Worm (Caenorhabditis elegans): ENCODE data around the gene F17C8.3.

Gene F17C8.3

DNA sequence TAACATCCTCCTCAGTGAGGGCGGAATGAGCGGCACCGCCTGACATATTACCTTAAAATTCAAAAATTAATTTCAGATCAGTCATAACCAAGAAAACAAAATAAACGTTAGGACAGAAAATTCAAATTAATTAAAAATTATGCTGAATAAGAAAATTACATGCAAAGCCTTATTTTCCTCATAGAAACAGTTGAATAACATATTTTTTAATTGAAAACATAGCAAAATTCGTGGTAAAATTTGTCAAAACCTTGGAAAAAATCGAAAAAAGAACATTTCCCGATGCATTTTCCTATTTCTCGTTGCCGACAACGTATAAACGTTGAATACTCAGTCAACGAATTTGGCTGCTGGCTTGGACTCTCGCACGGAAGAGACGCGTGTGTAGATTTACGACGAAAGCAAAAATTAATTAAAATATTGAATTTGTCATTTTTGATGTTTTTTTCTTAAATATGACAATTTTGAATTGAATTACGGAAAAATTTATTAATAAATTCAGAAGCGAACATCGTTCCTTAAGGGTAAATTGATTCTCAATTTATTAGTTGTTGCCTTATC is 22.3 kb downstream of the F17C8.3 start, which contains the start of the genes rps-0 and rbg-3 (continued):
- TF ChIP-seq aly-2 (tag; optimal IDR thresholded peaks at IDR 0.05) (no peak), ztf-4 (tag; optimal IDR thresholded peaks at IDR 0.05) (peak; percentile 80), unc-62 (GFP tag; optimal IDR thresholded peaks at IDR 0.05) (peak; percentile 28), ZK546.5 (tag; optimal IDR thresholded peaks at IDR 0.05) (peak; percentile 73), R02D3.7 (tag; optimal IDR thresholded peaks at IDR 0.05) (peak; percentile 97), nhr-12 (tag; optimal IDR thresholded peaks at IDR 0.05) (no peak)

DNA sequence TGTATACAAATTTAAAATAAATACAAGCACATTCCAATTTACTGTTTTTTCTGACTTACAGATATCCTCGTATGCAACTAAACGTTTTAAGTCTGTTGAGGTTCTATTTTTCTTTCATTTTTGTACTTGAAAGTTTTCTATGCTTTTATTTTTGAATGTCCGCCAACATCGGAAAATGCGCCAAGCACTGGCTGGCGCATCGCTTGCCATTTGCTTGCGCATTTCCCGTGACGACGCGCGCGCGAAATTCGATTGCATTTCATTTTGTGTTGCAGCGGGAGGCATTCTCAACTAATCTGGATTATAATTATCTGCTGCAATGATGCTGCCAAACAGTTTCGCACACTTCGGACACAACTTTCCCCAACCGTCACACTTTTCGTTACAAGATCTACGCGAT is 25.2 kb downstream of the F17C8.3 start, which contains the start of gene fbxl-2:
Gene fbxl-2, plus strand, starts transcription at position 278 of the 400 bp plus-strand sequence.
- TF ChIP-seq ZK546.5 (tag; optimal IDR thresholded peaks at IDR 0.05): peak; percentile 76
- TF ChIP-seq lin-39 (tag; optimal IDR thresholded peaks at IDR 0.05): no peak
- peak; percentile 98 for TF ChIP-seq C34F6.9 (tag; optimal IDR thresholded peaks at IDR 0.05)
- peak; percentile 98 for TF ChIP-seq unc-55 (GFP tag; optimal IDR thresholded peaks at IDR 0.05)
- peak; percentile 95 to 97 for TF ChIP-seq lsy-2 (tag; optimal IDR thresholded peaks at IDR 0.05)
- peak; percentile 93 for TF ChIP-seq F13H6.1 (tag; optimal IDR thresholded peaks at IDR 0.05)
- peak; percentile 91 for TF ChIP-seq mab-5 (tag; optimal IDR thresholded peaks at IDR 0.05)
- peak; percentile 74 for TF ChIP-seq nhr-6 (tag; optimal IDR thresholded peaks at IDR 0.05)
- TF ChIP-seq Y55F3AM.14 (GFP tag; optimal IDR thresholded peaks at IDR 0.05): peak; percentile 81
- TF ChIP-seq elt-3 (tag; optimal IDR thresholded peaks at IDR 0.05): no peak
- TF ChIP-seq snpc-4 (tag; optimal IDR thresholded peaks at IDR 0.05): peak; percentile 83
- TF ChIP-seq zag-1 (tag; optimal IDR thresholded peaks at IDR 0.05): peak; percentile 87
- peak; percentile 66 for TF ChIP-seq nhr-77 (tag; optimal IDR thresholded peaks at IDR 0.05)
- peak; percentile 88 for TF ChIP-seq R02D3.7 (tag; optimal IDR thresholded peaks at IDR 0.05)
- peak; percentile 95 for TF ChIP-seq nhr-25 (tag; optimal IDR thresholded peaks at IDR 0.05)
- TF ChIP-seq unc-39 (tag; optimal IDR thresholded peaks at IDR 0.05): no peak
- TF ChIP-seq peb-1 (tag; optimal IDR thresholded peaks at IDR 0.05): no peak
- TF ChIP-seq nhr-21 (tag; optimal IDR thresholded peaks at IDR 0.05): peak; percentile 95
- TF ChIP-seq nhr-237 (tag; optimal IDR thresholded peaks at IDR 0.05): peak; percentile 72
- no peak for TF ChIP-seq dmd-4 (tag; optimal IDR thresholded peaks at IDR 0.05)
- peak; percentile 97 for TF ChIP-seq sma-3 (GFP tag; optimal IDR thresholded peaks at IDR 0.05)
- peak; percentile 84 for TF ChIP-seq egl-27 (tag; optimal IDR thresholded peaks at IDR 0.05)
- TF ChIP-seq mdl-1 (tag; optimal IDR thresholded peaks at IDR 0.05): peak in 1 of 2 experiments; percentile 71
- no peak for TF ChIP-seq ztf-1 (GFP tag; conservative IDR thresholded peaks at IDR 0.05)
- no peak for TF ChIP-seq alr-1 (tag; optimal IDR thresholded peaks at IDR 0.05)
- peak; percentile 89 for TF ChIP-seq ceh-16 (tag; optimal IDR thresholded peaks at IDR 0.05)
- peak; percentile 96 for TF ChIP-seq lin-13 (GFP tag; optimal IDR thresholded peaks at IDR 0.05)
- TF ChIP-seq fos-1 (tag; optimal IDR thresholded peaks at IDR 0.05): peak; percentile 88
- TF ChIP-seq ama-1 (optimal IDR thresholded peaks at IDR 0.05): no peak
- peak; percentile 76 for TF ChIP-seq nhr-10 (tag; optimal IDR thresholded peaks at IDR 0.05)
- no peak for TF ChIP-seq elt-1 (tag; optimal IDR thresholded peaks at IDR 0.05)
- TF ChIP-seq ztf-4 (tag; optimal IDR thresholded peaks at IDR 0.05): peak; percentile 91
- TF ChIP-seq sem-4 (tag; optimal IDR thresholded peaks at IDR 0.05): peak; percentile 81
- TF ChIP-seq aly-2 (tag; optimal IDR thresholded peaks at IDR 0.05): no peak
- TF ChIP-seq nhr-12 (tag; optimal IDR thresholded peaks at IDR 0.05): no peak
- TF ChIP-seq mbf-1 (tag; optimal IDR thresholded peaks at IDR 0.05): no peak
- peak; percentile 90 for TF ChIP-seq lin-11 (tag; optimal IDR thresholded peaks at IDR 0.05)
- no peak for TF ChIP-seq nhr-23 (tag; optimal IDR thresholded peaks at IDR 0.05)
- peak; percentile 96 for TF ChIP-seq sma-9 (GFP tag; optimal IDR thresholded peaks at IDR 0.05)
- no peak for TF ChIP-seq sma-9 (tag; optimal IDR thresholded peaks at IDR 0.05)
- TF ChIP-seq unc-62 (GFP tag; optimal IDR thresholded peaks at IDR 0.05): peak; percentile 42
- TF ChIP-seq nhr-11 (tag; optimal IDR thresholded peaks at IDR 0.05): no peak
- peak; percentile 95 for TF ChIP-seq crh-2 (tag; optimal IDR thresholded peaks at IDR 0.05)
- TF ChIP-seq ceh-82 (tag; optimal IDR thresholded peaks at IDR 0.05): peak; percentile 88
- peak; percentile 42 for TF ChIP-seq ztf-11 (tag; optimal IDR thresholded peaks at IDR 0.05)
- peak; percentile 100 for TF ChIP-seq gmeb-1 (tag; optimal IDR thresholded peaks at IDR 0.05)
- TF ChIP-seq skn-1 (tag; optimal IDR thresholded peaks at IDR 0.05): no peak
- peak; percentile 36 for TF ChIP-seq blmp-1 (tag; optimal IDR thresholded peaks at IDR 0.05; ENCODE audit: insufficient read depth)
- peak; percentile 94 for TF ChIP-seq nhr-129 (tag; optimal IDR thresholded peaks at IDR 0.05)
